Fruit fly (Drosophila melanogaster): Measurements from ENCODE around the gene Or13a.

- no peak for TF ChIP-seq CG32767 (GFP tag; IDR thresholded peaks at IDR 0.05)
- TF ChIP-seq zfh2 (GFP tag; optimal IDR thresholded peaks at IDR 0.05) = no peak
- no peak for TF ChIP-seq CrebB (tag; optimal IDR thresholded peaks at IDR 0.05)
- no peak for TF ChIP-seq trh (GFP tag; optimal IDR thresholded peaks at IDR 0.05)
- TF ChIP-seq Ssrp (tag; optimal IDR thresholded peaks at IDR 0.05) = no peak
- no peak for TF ChIP-seq Dip2 (GFP tag; IDR thresholded peaks at IDR 0.05)
- no peak for TF ChIP-seq bigmax (GFP tag; optimal IDR thresholded peaks at IDR 0.05)
- TF ChIP-seq Sin3A (optimal IDR thresholded peaks at IDR 0.05) = no peak
- no peak for TF ChIP-seq CG9727 (GFP tag; optimal IDR thresholded peaks at IDR 0.05)
These were observed 49.4 kb upstream of the Or13a start, which contains the start of gene Lcch3 for dm6 chrX:15924805-15925204.

All from whole organism, embryonic.